Worm (Caenorhabditis elegans) whole organism, young adult: Measurements from ENCODE around the gene kin-26.

Experiments used
- D2030.7 ChIP-seq: fragments of 200-800 bp; sonication (Bioruptor generic); IDR thresholded peaks from 2 replicates; pipeline ENCODE4 v1.3.6; 2022; ENCODE audit warnings: missing genetic modification reagents, missing genetic modification characterization, missing compliant biosample characterization
- chd-7 ChIP-seq: sonication (generic microtip); optimal IDR thresholded peaks from 2 replicates; lab custom pipeline; 2016; ENCODE audit warnings: mild to moderate bottlenecking, missing genetic modification characterization, moderate library complexity, missing compliant biosample characterization
- nhr-90 ChIP-seq: sonication (generic microtip); optimal IDR thresholded peaks from 2 replicates; lab custom pipeline; 2016; ENCODE audit warnings: missing genotype, mild to moderate bottlenecking, missing genetic modification characterization, missing compliant biosample characterization

ce11 chrIV:7903359-7903758 lies 25.7 kb upstream of the kin-26 start, which contains the start of gene C49H3.6:
- TF ChIP-seq chd-7 (tag; lab: Kevin White, UChicago) (no peak), nhr-90 (tag; lab: Kevin White, UChicago) (no peak), D2030.7 (GFP tag; lab: Robert Waterston, UW) (no peak)
